Fruit fly (Drosophila melanogaster) whole organism, embryonic: ENCODE measurements around the gene CG4497.

Experiments
- Antp ChIP-seq: fragments of 200-800 bp; sonication (Bioruptor generic); optimal IDR thresholded peaks from 3 replicates; lab custom pipeline; 2016; ENCODE audit warnings: missing biosample characterization, missing genetic modification characterization
- CG10147 ChIP-seq: fragments of 200-800 bp; sonication (Bioruptor generic); optimal IDR thresholded peaks from 2 replicates; lab custom pipeline; 2019; ENCODE audit warnings: missing biosample characterization, mild to moderate bottlenecking, missing genetic modification characterization, moderate library complexity
- CG11456 ChIP-seq: fragments of 200-800 bp; sonication (Bioruptor generic); IDR thresholded peaks from 3 replicates; pipeline ENCODE4 v1.3.6; 2022; ENCODE audit warnings: missing biosample characterization, missing genetic modification characterization
- CG11723 ChIP-seq: fragments of 200-800 bp; sonication (Bioruptor generic); optimal IDR thresholded peaks from 2 replicates; lab custom pipeline; 2017; ENCODE audit warnings: missing biosample characterization, mild to moderate bottlenecking, missing genetic modification characterization
- CG13287 ChIP-seq: fragments of 200-800 bp; sonication (Bioruptor generic); IDR thresholded peaks from 2 replicates; pipeline ENCODE4 v1.3.6; 2022; ENCODE audit warnings: missing biosample characterization, missing genetic modification characterization; ENCODE audit not compliant: partially characterized antibody
- CG14667 ChIP-seq: fragments of 200-800 bp; sonication (Bioruptor generic); IDR thresholded peaks from 2 replicates; pipeline ENCODE4 v1.3.6; 2022; ENCODE audit warnings: missing biosample characterization, missing genetic modification characterization
- CG16863 ChIP-seq: fragments of 200-800 bp; sonication (Bioruptor generic); optimal IDR thresholded peaks from 3 replicates; lab custom pipeline; 2016; ENCODE audit warnings: missing biosample characterization, missing genetic modification characterization
- CG17359 ChIP-seq: fragments of 200-800 bp; sonication (Bioruptor generic); optimal IDR thresholded peaks from 3 replicates; lab custom pipeline; 2018; ENCODE audit warnings: missing biosample characterization, mild to moderate bottlenecking, missing genetic modification characterization, moderate library complexity
- CG2116 ChIP-seq: fragments of 200-800 bp; sonication (Bioruptor generic); optimal IDR thresholded peaks from 3 replicates; lab custom pipeline; 2018; ENCODE audit warnings: missing biosample characterization, mild to moderate bottlenecking, missing genetic modification characterization
- CG2678 ChIP-seq: fragments of 200-800 bp; sonication (Bioruptor generic); optimal IDR thresholded peaks from 3 replicates; lab custom pipeline; 2019; ENCODE audit warnings: missing biosample characterization, mild to moderate bottlenecking, missing genetic modification characterization, moderate library complexity
- CG31365 ChIP-seq: fragments of 200-800 bp; sonication (Bioruptor generic); optimal IDR thresholded peaks from 2 replicates; lab custom pipeline; 2018; ENCODE audit warnings: missing biosample characterization, mild to moderate bottlenecking, missing genetic modification characterization
- CG6175 ChIP-seq: fragments of 200-800 bp; sonication (Bioruptor generic); IDR thresholded peaks from 3 replicates; pipeline ENCODE4 v1.3.6; 2022; ENCODE audit warnings: missing biosample characterization, missing genetic modification characterization
- CG6683 ChIP-seq: fragments of 200-800 bp; sonication (Bioruptor generic); optimal IDR thresholded peaks from 2 replicates; lab custom pipeline; 2017; ENCODE audit warnings: missing biosample characterization, mild to moderate bottlenecking, missing genetic modification characterization, missing genetic modification reagents
- CG8478 ChIP-seq: fragments of >200 bp; optimal IDR thresholded peaks from 2 replicates; lab custom pipeline; 2018
- CTCF ChIP-seq: fragments of 200-800 bp; sonication (Bioruptor generic); optimal IDR thresholded peaks from 2 replicates; lab custom pipeline; 2017; ENCODE audit warnings: missing biosample characterization, mild to moderate bottlenecking, missing genetic modification characterization, moderate library complexity
- D ChIP-seq, 2 experiments: fragments of 200-800 bp in 1 of 2; fragments of >200 bp in 1 of 2; sonication (Bioruptor generic) in 1 of 2; optimal IDR thresholded peaks; 2 replicates in 1 of 2; 3 replicates in 1 of 2; lab custom pipeline; 2017; ENCODE audit warnings: mild to moderate bottlenecking in 1 of 2, missing biosample characterization in 1 of 2, missing genetic modification characterization in 1 of 2, missing genetic modification reagents in 1 of 2
- D19B ChIP-seq: fragments of 200-800 bp; sonication (Bioruptor generic); optimal IDR thresholded peaks from 2 replicates; lab custom pipeline; 2017; ENCODE audit warnings: missing biosample characterization, mild to moderate bottlenecking, missing genetic modification characterization
- Dbx ChIP-seq: fragments of 200-800 bp; sonication (Bioruptor generic); IDR thresholded peaks from 3 replicates; pipeline ENCODE4 v1.3.6; 2022; ENCODE audit warnings: missing biosample characterization, missing genetic modification characterization
- Dip2 ChIP-seq: fragments of 200-800 bp; sonication (Bioruptor generic); IDR thresholded peaks from 2 replicates; pipeline ENCODE4 v1.3.6; 2022; ENCODE audit warnings: missing biosample characterization, missing genetic modification characterization
- Dip3 ChIP-seq: fragments of 200-800 bp; sonication (Bioruptor generic); optimal IDR thresholded peaks from 3 replicates; lab custom pipeline; 2016; ENCODE audit warnings: missing biosample characterization, missing genetic modification characterization
- H2.0 ChIP-seq: fragments of 200-800 bp; sonication (Bioruptor generic); IDR thresholded peaks from 2 replicates; pipeline ENCODE4 v1.3.6; 2022; ENCODE audit warnings: missing biosample characterization, missing genetic modification characterization
- HLHmδ ChIP-seq: fragments of 200-800 bp; sonication (Bioruptor generic); optimal IDR thresholded peaks from 2 replicates; lab custom pipeline; 2018; ENCODE audit warnings: missing biosample characterization, mild to moderate bottlenecking, missing genetic modification characterization, moderate library complexity
- Hr39 ChIP-seq: fragments of >200 bp; optimal IDR thresholded peaks from 2 replicates; lab custom pipeline; 2017
- Hr78 ChIP-seq, 2 experiments: fragments of 200-800 bp in 1 of 2; fragments of >200 bp in 1 of 2; sonication (Bioruptor generic) in 1 of 2; optimal IDR thresholded peaks; 2 replicates each; lab custom pipeline; 2017 to 2019; ENCODE audit warnings: missing biosample characterization in 2 of 2, missing genetic modification characterization in 2 of 2, mild to moderate bottlenecking in 1 of 2, moderate library complexity in 1 of 2
- Lhr ChIP-seq: fragments of 200-800 bp; sonication (Bioruptor generic); optimal IDR thresholded peaks from 3 replicates; lab custom pipeline; 2017; ENCODE audit warnings: mild to moderate bottlenecking, missing biosample characterization, missing genetic modification reagents, missing genetic modification characterization
- Lpt ChIP-seq: fragments of >200 bp; optimal IDR thresholded peaks from 2 replicates; lab custom pipeline; 2018; ENCODE audit warnings: missing biosample characterization, missing genetic modification characterization
- Ravus ChIP-seq: fragments of 200-800 bp; sonication (Bioruptor generic); IDR thresholded peaks from 2 replicates; pipeline ENCODE4 v1.3.6; 2022; ENCODE audit warnings: missing biosample characterization, missing genetic modification characterization
- Sox100B ChIP-seq: fragments of 200-800 bp; sonication (Bioruptor generic); optimal IDR thresholded peaks from 3 replicates; lab custom pipeline; 2018; ENCODE audit warnings: missing biosample characterization, mild to moderate bottlenecking, missing genetic modification characterization
- Spps ChIP-seq: fragments of 200-800 bp; sonication (Bioruptor generic); optimal IDR thresholded peaks from 2 replicates; lab custom pipeline; 2018; ENCODE audit warnings: missing biosample characterization, mild to moderate bottlenecking, missing genetic modification characterization
- Tbp ChIP-seq: fragments of >200 bp; optimal IDR thresholded peaks from 2 replicates; lab custom pipeline; 2018; ENCODE audit warnings: missing biosample characterization, missing genetic modification characterization
- YL-1 ChIP-seq: fragments of 200-800 bp; sonication (Bioruptor generic); optimal IDR thresholded peaks from 3 replicates; lab custom pipeline; 2017; ENCODE audit warnings: missing biosample characterization, mild to moderate bottlenecking, missing genetic modification characterization
- ac ChIP-seq: fragments of 200-800 bp; sonication (Bioruptor generic); optimal IDR thresholded peaks from 3 replicates; lab custom pipeline; 2017; ENCODE audit warnings: missing biosample characterization, mild to moderate bottlenecking, missing genetic modification characterization
- bab2 ChIP-seq: fragments of 200-800 bp; sonication (Bioruptor generic); optimal IDR thresholded peaks from 2 replicates; lab custom pipeline; 2016; ENCODE audit warnings: missing biosample characterization, missing genetic modification characterization
- corto ChIP-seq: fragments of 200-800 bp; sonication (Bioruptor generic); optimal IDR thresholded peaks from 2 replicates; lab custom pipeline; 2016; ENCODE audit warnings: missing biosample characterization, mild to moderate bottlenecking, missing genetic modification characterization, moderate library complexity
- dimm ChIP-seq: fragments of 200-800 bp; sonication (Bioruptor generic); IDR thresholded peaks from 2 replicates; pipeline ENCODE4 v1.3.6; 2022; ENCODE audit warnings: missing biosample characterization, missing genetic modification characterization
- en ChIP-seq: fragments of 200-800 bp; sonication (Bioruptor generic); optimal IDR thresholded peaks from 2 replicates; lab custom pipeline; 2016; ENCODE audit warnings: missing biosample characterization, missing genetic modification characterization
- gce ChIP-seq: fragments of 200-800 bp; sonication (Bioruptor generic); IDR thresholded peaks from 3 replicates; pipeline ENCODE4 v1.3.6; 2022; ENCODE audit warnings: missing biosample characterization, missing genetic modification characterization
- gfzf ChIP-seq: fragments of 200-800 bp; sonication (Bioruptor generic); optimal IDR thresholded peaks from 2 replicates; lab custom pipeline; 2016; ENCODE audit warnings: missing biosample characterization, mild to moderate bottlenecking, missing genetic modification characterization, moderate library complexity
- grn ChIP-seq: fragments of 200-800 bp; sonication (Bioruptor generic); optimal IDR thresholded peaks from 3 replicates; lab custom pipeline; 2017; ENCODE audit warnings: missing biosample characterization, missing genetic modification characterization
- jumu ChIP-seq: fragments of 200-800 bp; sonication (Bioruptor generic); optimal IDR thresholded peaks from 3 replicates; lab custom pipeline; 2016; ENCODE audit warnings: missing biosample characterization, missing genetic modification characterization
- kay ChIP-seq: fragments of 200-800 bp; sonication (Bioruptor generic); optimal IDR thresholded peaks from 2 replicates; lab custom pipeline; 2016; ENCODE audit warnings: missing biosample characterization, missing genetic modification characterization
- lilli ChIP-seq: fragments of 200-800 bp; sonication (Bioruptor generic); optimal IDR thresholded peaks from 3 replicates; lab custom pipeline; 2016; ENCODE audit warnings: missing biosample characterization, missing genetic modification characterization
- nerfin-2 ChIP-seq: fragments of 200-800 bp; sonication (Bioruptor generic); IDR thresholded peaks from 2 replicates; pipeline ENCODE4 v1.3.6; 2022; ENCODE audit warnings: missing biosample characterization, missing genetic modification characterization; ENCODE audit not compliant: partially characterized antibody
- nom ChIP-seq: fragments of 200-800 bp; sonication (Bioruptor generic); optimal IDR thresholded peaks from 2 replicates; lab custom pipeline; 2017; ENCODE audit warnings: missing biosample characterization, missing genetic modification characterization, mild to moderate bottlenecking, moderate library complexity, missing genetic modification reagents
- psq ChIP-seq: fragments of 200-800 bp; sonication (Bioruptor generic); optimal IDR thresholded peaks from 2 replicates; lab custom pipeline; 2017; ENCODE audit warnings: missing biosample characterization, missing genetic modification characterization
- slbo ChIP-seq: fragments of 200-800 bp; sonication (Bioruptor generic); IDR thresholded peaks from 2 replicates; pipeline ENCODE4 v1.3.6; 2022; ENCODE audit warnings: missing biosample characterization, missing genetic modification characterization
- tap ChIP-seq: fragments of 200-800 bp; optimal IDR thresholded peaks from 3 replicates; lab custom pipeline; 2019; ENCODE audit warnings: missing biosample characterization, mild to moderate bottlenecking, missing genetic modification characterization, moderate library complexity
- toy ChIP-seq: fragments of 200-800 bp; sonication (Bioruptor generic); IDR thresholded peaks from 2 replicates; pipeline ENCODE4 v1.3.6; 2022; ENCODE audit warnings: missing biosample characterization, missing genetic modification characterization
- trh ChIP-seq: fragments of 200-800 bp; sonication (Bioruptor generic); optimal IDR thresholded peaks from 2 replicates; lab custom pipeline; 2016; ENCODE audit warnings: missing biosample characterization, missing genetic modification characterization
- wdn ChIP-seq: fragments of 200-800 bp; sonication (Bioruptor generic); IDR thresholded peaks from 2 replicates; pipeline ENCODE4 v1.3.6; 2022; ENCODE audit warnings: missing biosample characterization, missing genetic modification characterization
- zen ChIP-seq: fragments of 200-800 bp; sonication (Bioruptor generic); optimal IDR thresholded peaks from 3 replicates; lab custom pipeline; 2018; ENCODE audit warnings: missing biosample characterization, mild to moderate bottlenecking, missing genetic modification characterization, moderate library complexity

The CG4497 gene

dm6 chr2L:7154861-7155594 lies 39.4 kb downstream of the CG4497 start (continued):
- TF ChIP-seq grn (GFP tag; lab: Kevin White, UChicago): no peak
- no peak for TF ChIP-seq Dip3 (GFP tag; lab: Kevin White, UChicago)
- TF ChIP-seq nom (GFP tag; lab: Kevin White, UChicago): no peak
- TF ChIP-seq gfzf: no peak
- peak; percentile 45 for TF ChIP-seq slbo (GFP tag; lab: Robert Waterston, UW)
- TF ChIP-seq trh (GFP tag; lab: Kevin White, UChicago): no peak
- TF ChIP-seq Spps (tag; lab: Kevin White, UChicago): no peak
- TF ChIP-seq Sox100B (GFP tag; lab: Kevin White, UChicago): peak; percentile 14
- no peak for TF ChIP-seq Lhr (GFP tag; lab: Kevin White, UChicago)
- TF ChIP-seq CG8478 (lab: Kevin White, UChicago): no peak
- no peak for TF ChIP-seq toy (GFP tag; lab: Robert Waterston, UW)
- TF ChIP-seq CG31365: no peak
- TF ChIP-seq ac: no peak
- TF ChIP-seq CG11723 (GFP tag; lab: Kevin White, UChicago): no peak
- no peak for TF ChIP-seq CG10147 (GFP tag; lab: Kevin White, UChicago)
- no peak for TF ChIP-seq nerfin-2 (GFP tag; lab: Robert Waterston, UW)
- no peak for TF ChIP-seq CG6683 (GFP tag; lab: Kevin White, UChicago)
- peak; percentile 22 for TF ChIP-seq lilli (GFP tag; lab: Kevin White, UChicago)
- TF ChIP-seq CG6175 (GFP tag; lab: Robert Waterston, UW): no peak
- peak; percentile 25 for TF ChIP-seq jumu (GFP tag; lab: Kevin White, UChicago)
- TF ChIP-seq Antp (GFP tag; lab: Kevin White, UChicago): peak; percentile 6
- TF ChIP-seq dimm (GFP tag; lab: Robert Waterston, UW): no peak
- no peak for TF ChIP-seq Tbp (GFP tag; lab: Kevin White, UChicago)
- TF ChIP-seq tap (tag; lab: Kevin White, UChicago): peak; percentile 30
- peak; percentile 54; the same call in 1 of the 3 replicates for TF ChIP-seq CG11456 (GFP tag; lab: Robert Waterston, UW)
- no peak for TF ChIP-seq bab2
- TF ChIP-seq Dbx (GFP tag; lab: Robert Waterston, UW): no peak
- TF ChIP-seq Hr39 (lab: Kevin White, UChicago): no peak
- no peak for TF ChIP-seq corto
- TF ChIP-seq gce (GFP tag; lab: Robert Waterston, UW): no peak
- TF ChIP-seq CG14667: no peak
- no peak for TF ChIP-seq Ravus (GFP tag; lab: Robert Waterston, UW)
- TF ChIP-seq YL-1: no peak
- TF ChIP-seq CG2678 (tag; lab: Kevin White, UChicago): peak; percentile 43
- TF ChIP-seq Lpt (GFP tag; lab: Kevin White, UChicago): no peak
- peak; percentile 14 for TF ChIP-seq zen (tag; lab: Kevin White, UChicago)
- peak; percentile 29 for TF ChIP-seq CG16863
- TF ChIP-seq D (optimal IDR thresholded peaks at IDR 0.05; lab: Kevin White, UChicago): no peak
- TF ChIP-seq D (GFP tag; optimal IDR thresholded peaks at IDR 0.05; lab: Kevin White, UChicago): no peak
- no peak for TF ChIP-seq wdn
- no peak for TF ChIP-seq Dip2 (GFP tag; lab: Robert Waterston, UW)
- peak; percentile 49 for TF ChIP-seq kay (GFP tag; lab: Kevin White, UChicago)
- no peak for TF ChIP-seq Hr78 (GFP tag; optimal IDR thresholded peaks at IDR 0.05; lab: Kevin White, UChicago)
- no peak for TF ChIP-seq en (GFP tag; lab: Kevin White, UChicago)
- no peak for TF ChIP-seq psq (GFP tag; lab: Kevin White, UChicago)
- TF ChIP-seq HLHmδ (GFP tag; lab: Kevin White, UChicago): no peak
- no peak for TF ChIP-seq CG13287
- TF ChIP-seq CG2116: no peak
- peak; percentile 23 for TF ChIP-seq CG17359 (tag; lab: Kevin White, UChicago)
- peak; percentile 45 for TF ChIP-seq H2.0 (GFP tag; lab: Robert Waterston, UW)
- TF ChIP-seq CTCF (GFP tag; lab: Kevin White, UChicago): no peak
- no peak for TF ChIP-seq D19B (GFP tag; lab: Kevin White, UChicago)
